Fruit fly (Drosophila melanogaster) Kc167 (cell line): Measurements from ENCODE around the gene CG1998.

Experiments used
- Myc ChIP-seq: fragments of >200 bp; optimal IDR thresholded peaks from 2 replicates; lab custom pipeline; 2017; ENCODE audit warnings: missing external identifiers
- h ChIP-seq: fragments of >200 bp; optimal IDR thresholded peaks from 3 replicates; lab custom pipeline; 2018; ENCODE audit warnings: missing external identifiers
- insv ChIP-seq: fragments of >200 bp; optimal IDR thresholded peaks from 3 replicates; lab custom pipeline; 2018; ENCODE audit warnings: missing external identifiers
- psq ChIP-seq: fragments of >200 bp; optimal IDR thresholded peaks from 2 replicates; lab custom pipeline; 2017; ENCODE audit warnings: missing external identifiers
- ttk ChIP-seq: sonication (Bioruptor generic); optimal IDR thresholded peaks from 2 replicates; lab custom pipeline; 2017; ENCODE audit warnings: missing external identifiers

- TF ChIP-seq psq (lab: Kevin White, UChicago) (no peak), insv (lab: Kevin White, UChicago) (no peak), ttk (lab: Kevin White, UChicago) (no peak), Myc (lab: Kevin White, UChicago) (no peak), h (no peak)
Observed at dm6 chrX:13402763-13403162, 10.1 kb downstream of the CG1998 start, which contains the start of gene CG12725.
